3 fruit fly cellular contexts compared by ENCODE assay signal in the genomic region with DNA sequence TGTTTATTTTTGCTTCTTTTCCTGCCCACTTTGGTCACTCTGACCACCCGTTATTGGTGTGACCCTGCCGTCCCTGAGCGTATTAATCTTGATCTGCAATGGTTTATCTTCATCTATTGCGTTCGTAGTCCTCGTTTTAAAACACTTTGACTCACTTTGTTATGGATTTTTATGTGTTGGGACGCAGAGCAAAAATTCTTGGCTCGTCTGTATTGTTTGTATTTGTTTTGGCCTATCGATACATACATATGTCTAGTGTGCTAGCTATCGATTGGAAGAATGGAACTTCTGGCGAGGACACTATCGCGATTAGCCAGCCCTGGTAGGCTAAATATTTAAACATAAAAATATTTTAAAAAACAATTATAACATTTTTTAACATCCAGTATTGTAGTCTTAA.
A peak's percentile ranks its signal among the peaks of the same experiment; 100 is the strongest.
TF ChIP-seq lines count a peak whose summit lies in the region.

A gene (minus strand): TSS at position 266 of the 400 bp plus-strand sequence.

TF ChIP-seq in whole organism, adult, 20 proteins besides CTCF, POLR2A, EP300 and RAD21 (continued from another document):
- TF ChIP-seq Mnt (GFP tag; optimal IDR thresholded peaks at IDR 0.05; lab: Kevin White, UChicago) (peak; percentile 54), ovo (GFP tag; optimal IDR thresholded peaks at IDR 0.05; lab: Kevin White, UChicago) (peak; percentile 3), tj (GFP tag; optimal IDR thresholded peaks at IDR 0.05; lab: Kevin White, UChicago) (no peak)

TF ChIP-seq in whole organism, embryonic, 481 proteins besides CTCF, POLR2A, EP300 and RAD21 (continued from another document and continues in another):
- no peak for TF ChIP-seq sens-2 (GFP tag; IDR thresholded peaks at IDR 0.05; lab: Robert Waterston, UW)
- TF ChIP-seq CG13287 (GFP tag; IDR thresholded peaks at IDR 0.05; lab: Robert Waterston, UW; ENCODE audit: partially characterized antibody) = peak; percentile 95
- no peak for TF ChIP-seq emc (GFP tag; optimal IDR thresholded peaks at IDR 0.05; lab: Kevin White, UChicago)
- TF ChIP-seq gcm (GFP tag; optimal IDR thresholded peaks at IDR 0.05; lab: Kevin White, UChicago) = no peak
- no peak for TF ChIP-seq kay (GFP tag; optimal IDR thresholded peaks at IDR 0.05; lab: Kevin White, UChicago)
- peak; percentile 78 for TF ChIP-seq CG42726 (GFP tag; IDR thresholded peaks at IDR 0.05; lab: Robert Waterston, UW; ENCODE audit: partially characterized antibody)
- no peak for TF ChIP-seq Camta (GFP tag; optimal IDR thresholded peaks at IDR 0.05; lab: Kevin White, UChicago)
- no peak for TF ChIP-seq tgo (GFP tag; IDR thresholded peaks at IDR 0.05; lab: Robert Waterston, UW)
- TF ChIP-seq CG10321 (GFP tag; IDR thresholded peaks at IDR 0.05; lab: Robert Waterston, UW) = no peak
- no peak for TF ChIP-seq CG12744 (GFP tag; optimal IDR thresholded peaks at IDR 0.05; lab: Kevin White, UChicago)
- no peak for TF ChIP-seq pita (GFP tag; optimal IDR thresholded peaks at IDR 0.05; lab: Kevin White, UChicago)
- TF ChIP-seq ind (GFP tag; optimal IDR thresholded peaks at IDR 0.05; lab: Kevin White, UChicago) = peak; percentile 15
- peak; percentile 89 for TF ChIP-seq CG7963 (GFP tag; IDR thresholded peaks at IDR 0.05; lab: Robert Waterston, UW; ENCODE audit: partially characterized antibody)
- TF ChIP-seq HHEX (GFP tag; optimal IDR thresholded peaks at IDR 0.05; lab: Kevin White, UChicago) = no peak
- peak; percentile 32 for TF ChIP-seq CG13894 (tag; optimal IDR thresholded peaks at IDR 0.05; lab: Kevin White, UChicago)
- TF ChIP-seq CG4820 (GFP tag; optimal IDR thresholded peaks at IDR 0.05; lab: Kevin White, UChicago) = peak; percentile 19
- TF ChIP-seq CG7786 (GFP tag; optimal IDR thresholded peaks at IDR 0.05; lab: Kevin White, UChicago) = peak; percentile 5
- TF ChIP-seq Chrac-16 (GFP tag; optimal IDR thresholded peaks at IDR 0.05; lab: Kevin White, UChicago) = peak; percentile 21
- peak; percentile 16 for TF ChIP-seq CG13424 (tag; optimal IDR thresholded peaks at IDR 0.05; lab: Kevin White, UChicago)
- TF ChIP-seq CG16813 (GFP tag; IDR thresholded peaks at IDR 0.05; lab: Robert Waterston, UW; ENCODE audit: partially characterized antibody) = peak; percentile 95
- peak; percentile 44 for TF ChIP-seq zfh2 (GFP tag; optimal IDR thresholded peaks at IDR 0.05; lab: Kevin White, UChicago)
- peak; percentile 49 for TF ChIP-seq Elba2 (GFP tag; optimal IDR thresholded peaks at IDR 0.05; lab: Kevin White, UChicago)
- no peak for TF ChIP-seq ATbp (GFP tag; optimal IDR thresholded peaks at IDR 0.05; lab: Kevin White, UChicago)
- no peak for TF ChIP-seq CrebB (tag; optimal IDR thresholded peaks at IDR 0.05; lab: Kevin White, UChicago)
- no peak for TF ChIP-seq ERR (GFP tag; optimal IDR thresholded peaks at IDR 0.05; lab: Kevin White, UChicago)
- TF ChIP-seq disco-r (GFP tag; optimal IDR thresholded peaks at IDR 0.05; lab: Kevin White, UChicago) = no peak
- TF ChIP-seq CG2678 (tag; optimal IDR thresholded peaks at IDR 0.05; lab: Kevin White, UChicago) = no peak
- no peak for TF ChIP-seq CG5180 (GFP tag; optimal IDR thresholded peaks at IDR 0.05; lab: Kevin White, UChicago)
- TF ChIP-seq stwl (tag; optimal IDR thresholded peaks at IDR 0.05; lab: Kevin White, UChicago) = peak; percentile 87
- TF ChIP-seq slbo (GFP tag; IDR thresholded peaks at IDR 0.05; lab: Robert Waterston, UW) = peak; percentile 52; the same call in 1 of the 2 replicates
- TF ChIP-seq Fer3 (tag; optimal IDR thresholded peaks at IDR 0.05; lab: Kevin White, UChicago) = peak; percentile 33
- peak; percentile 18 for TF ChIP-seq Sry-β (GFP tag; optimal IDR thresholded peaks at IDR 0.05; lab: Kevin White, UChicago)
- no peak for TF ChIP-seq CG6654 (GFP tag; optimal IDR thresholded peaks at IDR 0.05; lab: Kevin White, UChicago)
- no peak for TF ChIP-seq HLH54F (GFP tag; optimal IDR thresholded peaks at IDR 0.05; lab: Kevin White, UChicago)
- peak; percentile 11 for TF ChIP-seq Hr3 (GFP tag; optimal IDR thresholded peaks at IDR 0.05; lab: Kevin White, UChicago)
- TF ChIP-seq vvl (GFP tag; IDR thresholded peaks at IDR 0.05; lab: Robert Waterston, UW) = no peak
- no peak for TF ChIP-seq CG2875 (GFP tag; optimal IDR thresholded peaks at IDR 0.05; lab: Kevin White, UChicago)
- no peak for TF ChIP-seq Fer1 (GFP tag; optimal IDR thresholded peaks at IDR 0.05; lab: Kevin White, UChicago)
- TF ChIP-seq CG5245 (GFP tag; optimal IDR thresholded peaks at IDR 0.05; lab: Kevin White, UChicago) = no peak
- no peak for TF ChIP-seq tio (GFP tag; optimal IDR thresholded peaks at IDR 0.05; lab: Kevin White, UChicago)
- TF ChIP-seq D (optimal IDR thresholded peaks at IDR 0.05; lab: Kevin White, UChicago) = no peak
- TF ChIP-seq D (GFP tag; optimal IDR thresholded peaks at IDR 0.05; lab: Kevin White, UChicago) = no peak
- no peak for TF ChIP-seq CG11456 (GFP tag; IDR thresholded peaks at IDR 0.05; lab: Robert Waterston, UW)
- no peak for TF ChIP-seq pan (optimal IDR thresholded peaks at IDR 0.05; lab: Kevin White, UChicago)
- TF ChIP-seq pan (GFP tag; optimal IDR thresholded peaks at IDR 0.05 in 1 of 2, IDR thresholded peaks at IDR 0.05 in 1 of 2) = no peak
- TF ChIP-seq CG8089 (GFP tag; optimal IDR thresholded peaks at IDR 0.05; lab: Kevin White, UChicago) = no peak
- no peak for TF ChIP-seq fd64A (GFP tag; optimal IDR thresholded peaks at IDR 0.05; lab: Kevin White, UChicago)
- TF ChIP-seq CG17802 (tag; optimal IDR thresholded peaks at IDR 0.05; lab: Kevin White, UChicago) = no peak
- peak; percentile 57; the same call in 1 of the 3 replicates for TF ChIP-seq jigr1 (GFP tag; IDR thresholded peaks at IDR 0.05; lab: Robert Waterston, UW)
- TF ChIP-seq H15 (GFP tag; IDR thresholded peaks at IDR 0.05; lab: Robert Waterston, UW) = no peak
- TF ChIP-seq Hand (GFP tag; optimal IDR thresholded peaks at IDR 0.05; lab: Kevin White, UChicago) = no peak
- peak; percentile 73 for TF ChIP-seq phol (tag; optimal IDR thresholded peaks at IDR 0.05; lab: Kevin White, UChicago)
- no peak for TF ChIP-seq D19A (tag; optimal IDR thresholded peaks at IDR 0.05; lab: Kevin White, UChicago)
- TF ChIP-seq CG7357 (GFP tag; IDR thresholded peaks at IDR 0.05; lab: Robert Waterston, UW) = no peak
- no peak for TF ChIP-seq rib (GFP tag; IDR thresholded peaks at IDR 0.05; lab: Robert Waterston, UW)
- no peak for TF ChIP-seq Lpt (GFP tag; optimal IDR thresholded peaks at IDR 0.05; lab: Kevin White, UChicago)
- TF ChIP-seq Dad (GFP tag; optimal IDR thresholded peaks at IDR 0.05; lab: Kevin White, UChicago) = no peak
- TF ChIP-seq CG1529 (GFP tag; optimal IDR thresholded peaks at IDR 0.05; lab: Kevin White, UChicago) = no peak
- TF ChIP-seq pzg (GFP tag; optimal IDR thresholded peaks at IDR 0.05; lab: Kevin White, UChicago) = peak; percentile 85
- peak in 1 of 2 experiments; percentile 33 for TF ChIP-seq Pdp1 (GFP tag; optimal IDR thresholded peaks at IDR 0.05; lab: Kevin White, UChicago)
- TF ChIP-seq CG33557 (GFP tag; optimal IDR thresholded peaks at IDR 0.05; lab: Kevin White, UChicago) = peak; percentile 17
- TF ChIP-seq CG34422 (GFP tag; IDR thresholded peaks at IDR 0.05; lab: Robert Waterston, UW) = no peak
- peak; percentile 19 for TF ChIP-seq CG13775 (GFP tag; optimal IDR thresholded peaks at IDR 0.05; lab: Kevin White, UChicago)

TF ChIP-seq in whole organism, wandering third instar larva, 38 proteins besides CTCF, POLR2A, EP300 and RAD21 (continued from another document):
- TF ChIP-seq Hnf4 (GFP tag; optimal IDR thresholded peaks at IDR 0.05; lab: Kevin White, UChicago) (peak; percentile 52), HLH106 (tag; optimal IDR thresholded peaks at IDR 0.05; lab: Kevin White, UChicago) (peak; percentile 23), Sp1 (GFP tag; optimal IDR thresholded peaks at IDR 0.05; lab: Kevin White, UChicago) (peak; percentile 28), CG32264 (GFP tag; optimal IDR thresholded peaks at IDR 0.05; lab: Kevin White, UChicago) (no peak), Dif (GFP tag; optimal IDR thresholded peaks at IDR 0.05; lab: Kevin White, UChicago; ENCODE audit: partially characterized antibody) (no peak), Abd-B (GFP tag; optimal IDR thresholded peaks at IDR 0.05; lab: Kevin White, UChicago) (no peak), Rel (GFP tag; optimal IDR thresholded peaks at IDR 0.05; lab: Kevin White, UChicago) (no peak), Rel (tag; optimal IDR thresholded peaks at IDR 0.05; lab: Kevin White, UChicago) (peak; percentile 23)
